Worm (Caenorhabditis elegans) whole organism, L1 larva: ENCODE data around the gene wrt-5.

Experiments used
- efl-1 ChIP-seq, 4 experiments: fragments of 150-350 bp; optimal IDR thresholded peaks in 3 of 4; peaks in 1 of 4; 1 replicate in 1 of 4; 2 replicates in 3 of 4; lab custom pipeline; 2014; ENCODE audit warnings: missing biosample characterization in 2 of 4, missing genetic modification characterization in 2 of 4, missing genetic modification reagents in 2 of 4
- elt-3 ChIP-seq, 6 experiments: fragments of 150-350 bp in 1 of 6; sonication (generic microtip); optimal IDR thresholded peaks; 2 replicates each; lab custom pipeline; 2017 to 2018; ENCODE audit warnings: missing biosample characterization in 6 of 6, missing genetic modification characterization in 6 of 6, inconsistent platforms in 1 of 6
- mep-1 ChIP-seq: fragments of 150-350 bp; optimal IDR thresholded peaks from 2 replicates; lab custom pipeline; 2014; ENCODE audit warnings: missing biosample characterization, missing genetic modification characterization
- nhr-76 ChIP-seq: sonication (generic microtip); optimal IDR thresholded peaks from 2 replicates; lab custom pipeline; 2017; ENCODE audit warnings: missing biosample characterization, missing genetic modification characterization
- skn-1 ChIP-seq: fragments of 150-350 bp; optimal IDR thresholded peaks from 2 replicates; lab custom pipeline; 2014; ENCODE audit warnings: missing biosample characterization, missing genetic modification characterization

ce11 chrIV:4063573-4063972, 12.1 kb upstream of the wrt-5 start, which contains the start of gene ilys-6:
- no peak for TF ChIP-seq elt-3 (tag; optimal IDR thresholded peaks at IDR 0.05; lab: Kevin White, UChicago)
- TF ChIP-seq nhr-76 (tag; lab: Kevin White, UChicago), result no peak
- no peak for TF ChIP-seq efl-1 (optimal IDR thresholded peaks at IDR 0.05; lab: Kevin White, UChicago)
- no peak for TF ChIP-seq efl-1 (GFP tag; optimal IDR thresholded peaks at IDR 0.05 in 1 of 2; lab: Kevin White, UChicago)
- TF ChIP-seq skn-1 (tag; lab: Kevin White, UChicago), result no peak
- no peak for TF ChIP-seq mep-1
